Fruit fly (Drosophila melanogaster) whole organism, prepupa: Measurements from ENCODE around the gene CG31960.

Experiments used
- CG10631 ChIP-seq: fragments of 200-800 bp; sonication (Bioruptor generic); optimal IDR thresholded peaks from 2 replicates; lab custom pipeline; 2016; ENCODE audit warnings: missing biosample characterization, missing genetic modification characterization
- CG10669 ChIP-seq: fragments of 200-800 bp; sonication (Bioruptor generic); optimal IDR thresholded peaks from 3 replicates; lab custom pipeline; 2018; ENCODE audit warnings: missing biosample characterization, mild to moderate bottlenecking, missing genetic modification characterization, moderate library complexity
- CG11294 ChIP-seq: fragments of 200-800 bp; sonication (Bioruptor generic); IDR thresholded peaks from 2 replicates; pipeline ENCODE4 v1.3.6; 2022; ENCODE audit warnings: missing biosample characterization, missing genetic modification characterization
- CG11762 ChIP-seq: fragments of 200-800 bp; sonication (Bioruptor generic); optimal IDR thresholded peaks from 3 replicates; lab custom pipeline; 2016; ENCODE audit warnings: missing biosample characterization, missing genetic modification characterization; ENCODE audit not compliant: insufficient read depth
- CG11902 ChIP-seq: fragments of 200-800 bp; sonication (Bioruptor generic); optimal IDR thresholded peaks from 3 replicates; lab custom pipeline; 2016; ENCODE audit warnings: missing biosample characterization, missing genetic modification characterization
- CG15336 ChIP-seq: fragments of 200-800 bp; sonication (Bioruptor generic); IDR thresholded peaks from 2 replicates; pipeline ENCODE4 v1.3.6; 2022; ENCODE audit warnings: missing biosample characterization, missing genetic modification characterization
- CG1621 ChIP-seq: fragments of 200-800 bp; sonication (Bioruptor generic); optimal IDR thresholded peaks from 3 replicates; lab custom pipeline; 2018; ENCODE audit warnings: missing biosample characterization, mild to moderate bottlenecking, missing genetic modification characterization
- CG16779 ChIP-seq: fragments of 200-800 bp; sonication (Bioruptor generic); optimal IDR thresholded peaks from 3 replicates; lab custom pipeline; 2017; ENCODE audit warnings: missing biosample characterization, mild to moderate bottlenecking, missing genetic modification characterization
- CG3032 ChIP-seq: fragments of 200-800 bp; optimal IDR thresholded peaks from 2 replicates; lab custom pipeline; 2019; ENCODE audit warnings: missing biosample characterization, mild to moderate bottlenecking, missing genetic modification characterization, moderate library complexity
- CG31627 ChIP-seq: fragments of 200-800 bp; sonication (Bioruptor generic); optimal IDR thresholded peaks from 3 replicates; lab custom pipeline; 2016; ENCODE audit warnings: missing biosample characterization, missing genetic modification characterization
- CG32006 ChIP-seq: fragments of 200-800 bp; sonication (Bioruptor generic); optimal IDR thresholded peaks from 3 replicates; lab custom pipeline; 2017; ENCODE audit warnings: missing biosample characterization, mild to moderate bottlenecking, missing genetic modification characterization
- CG34406 ChIP-seq: fragments of 200-800 bp; sonication (Bioruptor generic); optimal IDR thresholded peaks from 3 replicates; lab custom pipeline; 2016; ENCODE audit warnings: missing biosample characterization, missing genetic modification characterization
- CG4318 ChIP-seq: fragments of 200-800 bp; sonication (Bioruptor generic); optimal IDR thresholded peaks from 3 replicates; lab custom pipeline; 2017; ENCODE audit warnings: missing biosample characterization, mild to moderate bottlenecking, missing genetic modification characterization
- CG6163 ChIP-seq: fragments of 200-800 bp; sonication (Bioruptor generic); IDR thresholded peaks from 3 replicates; pipeline ENCODE4 v1.3.6; 2022; ENCODE audit warnings: missing biosample characterization, missing genetic modification characterization
- CG6276 ChIP-seq: fragments of 200-800 bp; sonication (Bioruptor generic); optimal IDR thresholded peaks from 2 replicates; lab custom pipeline; 2017; ENCODE audit warnings: missing biosample characterization, mild to moderate bottlenecking, missing genetic modification characterization
- CG6854 ChIP-seq: fragments of 200-800 bp; sonication (Bioruptor generic); optimal IDR thresholded peaks from 2 replicates; lab custom pipeline; 2017; ENCODE audit warnings: missing biosample characterization, mild to moderate bottlenecking, missing genetic modification characterization
- CG7368 ChIP-seq: fragments of 200-800 bp; sonication (Bioruptor generic); optimal IDR thresholded peaks from 3 replicates; lab custom pipeline; 2016; ENCODE audit warnings: missing biosample characterization, missing genetic modification characterization
- CG8119 ChIP-seq: fragments of 200-800 bp; sonication (Bioruptor generic); IDR thresholded peaks from 3 replicates; pipeline ENCODE4 v1.3.6; 2022; ENCODE audit warnings: missing biosample characterization, missing genetic modification characterization
- CG8319 ChIP-seq: fragments of 200-800 bp; sonication (Bioruptor generic); optimal IDR thresholded peaks from 3 replicates; lab custom pipeline; 2016; ENCODE audit warnings: missing biosample characterization, missing genetic modification characterization
- CG8632 ChIP-seq: fragments of 200-800 bp; sonication (Bioruptor generic); optimal IDR thresholded peaks from 3 replicates; lab custom pipeline; 2016; ENCODE audit warnings: missing biosample characterization, missing genetic modification characterization
- CG9139 ChIP-seq: fragments of 200-800 bp; sonication (Bioruptor generic); optimal IDR thresholded peaks from 3 replicates; lab custom pipeline; 2017; ENCODE audit warnings: missing biosample characterization, mild to moderate bottlenecking, missing genetic modification characterization
- Eip75B ChIP-seq: fragments of 200-800 bp; sonication (Bioruptor generic); optimal IDR thresholded peaks from 3 replicates; lab custom pipeline; 2016; ENCODE audit warnings: missing biosample characterization, missing genetic modification characterization
- Eip78C ChIP-seq: fragments of 200-800 bp; sonication (Bioruptor generic); peaks from one replicate; lab custom pipeline; 2016; ENCODE audit warnings: missing biosample characterization, missing genetic modification characterization
- Eip93F ChIP-seq: fragments of 200-800 bp; sonication (Bioruptor generic); optimal IDR thresholded peaks from 2 replicates; lab custom pipeline; 2016; ENCODE audit warnings: missing biosample characterization, mild to moderate bottlenecking, missing genetic modification characterization
- Ets21C ChIP-seq: fragments of 200-800 bp; sonication (Bioruptor generic); optimal IDR thresholded peaks from 3 replicates; lab custom pipeline; 2016; ENCODE audit warnings: missing biosample characterization, missing genetic modification characterization
- Gug ChIP-seq: fragments of 200-800 bp; sonication (Bioruptor generic); IDR thresholded peaks from 2 replicates; pipeline ENCODE4 v1.3.6; 2022; ENCODE audit warnings: missing biosample characterization, missing genetic modification characterization
- Hr4 ChIP-seq: fragments of 200-800 bp; sonication (Bioruptor generic); optimal IDR thresholded peaks from 3 replicates; lab custom pipeline; 2016; ENCODE audit warnings: missing biosample characterization, missing genetic modification characterization
- Lpt ChIP-seq: fragments of 200-800 bp; sonication (Bioruptor generic); optimal IDR thresholded peaks from 3 replicates; lab custom pipeline; 2016; ENCODE audit warnings: missing biosample characterization, missing genetic modification characterization
- Met ChIP-seq: fragments of 200-800 bp; sonication (Bioruptor generic); optimal IDR thresholded peaks from 3 replicates; lab custom pipeline; 2016; ENCODE audit warnings: missing biosample characterization, missing genetic modification characterization
- OdsH ChIP-seq: fragments of 200-800 bp; sonication (Bioruptor generic); optimal IDR thresholded peaks from 3 replicates; lab custom pipeline; 2016; ENCODE audit warnings: missing biosample characterization, missing genetic modification characterization
- Smox ChIP-seq: fragments of 200-800 bp; sonication (Bioruptor generic); optimal IDR thresholded peaks from 3 replicates; lab custom pipeline; 2016; ENCODE audit warnings: missing biosample characterization, missing genetic modification characterization
- Sox102F ChIP-seq: fragments of 200-800 bp; sonication (Bioruptor generic); optimal IDR thresholded peaks from 2 replicates; lab custom pipeline; 2016; ENCODE audit warnings: missing biosample characterization, mild to moderate bottlenecking, missing genetic modification characterization
- Sox14 ChIP-seq: fragments of 200-800 bp; sonication (Bioruptor generic); optimal IDR thresholded peaks from 3 replicates; lab custom pipeline; 2016; ENCODE audit warnings: missing biosample characterization, missing genetic modification characterization
- Sox15 ChIP-seq: fragments of 200-800 bp; sonication (Bioruptor generic); optimal IDR thresholded peaks from 3 replicates; lab custom pipeline; 2016; ENCODE audit warnings: missing biosample characterization, missing genetic modification characterization
- achi ChIP-seq: fragments of 200-800 bp; sonication (Bioruptor generic); optimal IDR thresholded peaks from 3 replicates; lab custom pipeline; 2016; ENCODE audit warnings: missing biosample characterization, missing genetic modification characterization
- acj6 ChIP-seq: fragments of 200-800 bp; sonication (Bioruptor generic); optimal IDR thresholded peaks from 3 replicates; lab custom pipeline; 2016; ENCODE audit warnings: missing biosample characterization, missing genetic modification characterization
- cyc ChIP-seq: fragments of 200-800 bp; sonication (Bioruptor generic); optimal IDR thresholded peaks from 3 replicates; lab custom pipeline; 2016; ENCODE audit warnings: missing biosample characterization, missing genetic modification characterization
- dac ChIP-seq: fragments of 200-800 bp; sonication (Bioruptor generic); optimal IDR thresholded peaks from 2 replicates; lab custom pipeline; 2017; ENCODE audit warnings: missing biosample characterization, mild to moderate bottlenecking, missing genetic modification characterization
- dsx ChIP-seq: fragments of 200-800 bp; optimal IDR thresholded peaks from 3 replicates; lab custom pipeline; 2019; ENCODE audit warnings: missing biosample characterization, mild to moderate bottlenecking, missing genetic modification characterization, moderate library complexity; ENCODE audit not compliant: poor library complexity, severe bottlenecking
- eg ChIP-seq: fragments of 200-800 bp; sonication (Bioruptor generic); IDR thresholded peaks from 3 replicates; pipeline ENCODE4 v1.3.6; 2022; ENCODE audit warnings: missing biosample characterization, missing genetic modification characterization
- esn ChIP-seq: fragments of 200-800 bp; sonication (Bioruptor generic); optimal IDR thresholded peaks from 2 replicates; lab custom pipeline; 2016; ENCODE audit warnings: missing biosample characterization, mild to moderate bottlenecking, missing genetic modification characterization, moderate library complexity
- fd59A ChIP-seq: fragments of 200-800 bp; sonication (Bioruptor generic); optimal IDR thresholded peaks from 2 replicates; lab custom pipeline; 2017; ENCODE audit warnings: missing biosample characterization, mild to moderate bottlenecking, missing genetic modification characterization, missing genetic modification reagents
- fd85E ChIP-seq: fragments of 200-800 bp; sonication (Bioruptor generic); optimal IDR thresholded peaks from 3 replicates; lab custom pipeline; 2016; ENCODE audit warnings: missing biosample characterization, missing genetic modification characterization
- fkh ChIP-seq: fragments of 200-800 bp; sonication (Bioruptor generic); optimal IDR thresholded peaks from 3 replicates; lab custom pipeline; 2017; ENCODE audit warnings: missing biosample characterization, mild to moderate bottlenecking, missing genetic modification characterization, moderate library complexity
- lz ChIP-seq: fragments of 200-800 bp; sonication (Bioruptor generic); optimal IDR thresholded peaks from 3 replicates; lab custom pipeline; 2016; ENCODE audit warnings: missing biosample characterization, missing genetic modification characterization
- pdm3 ChIP-seq: fragments of 200-800 bp; sonication (Bioruptor generic); optimal IDR thresholded peaks from 3 replicates; lab custom pipeline; 2016; ENCODE audit warnings: missing biosample characterization, missing genetic modification characterization
- spab ChIP-seq: fragments of 200-800 bp; sonication (Bioruptor generic); optimal IDR thresholded peaks from 2 replicates; lab custom pipeline; 2017; ENCODE audit warnings: missing biosample characterization, mild to moderate bottlenecking, missing genetic modification characterization, missing genetic modification reagents
- svp ChIP-seq: fragments of 200-800 bp; sonication (Bioruptor generic); peaks from one replicate; lab custom pipeline; 2016; ENCODE audit warnings: missing biosample characterization, missing genetic modification characterization
- topi ChIP-seq: fragments of 200-800 bp; sonication (Bioruptor generic); optimal IDR thresholded peaks from 3 replicates; lab custom pipeline; 2016; ENCODE audit warnings: missing biosample characterization, missing genetic modification characterization
- vri ChIP-seq: fragments of 200-800 bp; sonication (Bioruptor generic); optimal IDR thresholded peaks from 3 replicates; lab custom pipeline; 2016; ENCODE audit warnings: missing biosample characterization, mild to moderate bottlenecking, missing genetic modification characterization

Gene CG31960

DNA sequence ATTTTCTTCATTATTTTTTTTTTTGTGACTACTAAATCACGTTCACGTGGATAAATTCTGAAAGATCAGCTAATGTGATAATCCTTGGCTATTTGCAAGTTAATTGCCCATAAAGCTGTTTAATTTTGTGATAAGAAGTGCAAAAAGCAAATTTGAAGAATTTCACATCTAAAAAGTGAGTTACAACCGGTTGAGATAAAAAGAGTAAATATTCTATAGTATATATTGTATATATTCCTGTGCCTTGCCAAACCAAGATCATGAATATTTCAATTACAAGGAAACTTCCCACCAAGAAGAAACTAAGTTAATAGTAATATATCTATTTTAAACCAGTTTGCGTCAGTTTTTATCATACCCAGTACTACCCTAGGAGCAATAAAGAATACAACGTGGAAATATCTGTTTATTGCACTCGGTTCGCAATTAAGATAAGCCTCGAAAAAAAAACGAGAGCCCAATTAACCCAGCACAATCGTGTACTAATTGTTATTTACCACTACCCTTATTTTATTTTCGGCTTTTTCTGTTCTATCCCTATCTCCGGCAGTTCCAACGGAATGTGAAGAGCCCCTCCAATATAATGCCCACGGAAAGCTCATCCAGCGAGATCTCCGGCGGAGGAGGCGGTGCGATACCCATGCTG, 5.5 kb upstream of the CG31960 start (continued):
- TF ChIP-seq Hr4 (no peak), Eip75B (GFP tag; lab: Kevin White, UChicago) (no peak), CG4318 (GFP tag; lab: Kevin White, UChicago) (no peak), pdm3 (GFP tag; lab: Kevin White, UChicago) (peak; percentile 2), CG6854 (GFP tag; lab: Kevin White, UChicago) (no peak), OdsH (GFP tag; lab: Kevin White, UChicago) (no peak), CG10669 (GFP tag; lab: Kevin White, UChicago) (no peak), CG6276 (GFP tag; lab: Kevin White, UChicago) (no peak), CG32006 (GFP tag; lab: Kevin White, UChicago) (peak; percentile 29), Sox15 (no peak), Sox14 (GFP tag; lab: Kevin White, UChicago) (no peak), Smox (GFP tag; lab: Kevin White, UChicago) (peak; percentile 10), cyc (GFP tag; lab: Kevin White, UChicago) (no peak), fkh (no peak), CG11294 (no peak), CG8632 (GFP tag; lab: Kevin White, UChicago) (no peak), esn (peak; percentile 38), achi (GFP tag; lab: Kevin White, UChicago) (no peak), Gug (GFP tag; lab: Robert Waterston, UW) (no peak), dac (GFP tag; lab: Kevin White, UChicago) (no peak), CG1621 (tag; lab: Kevin White, UChicago) (no peak), CG34406 (GFP tag; lab: Kevin White, UChicago) (peak; percentile 43), fd59A (no peak), CG10631 (peak; percentile 35), CG15336 (GFP tag; lab: Robert Waterston, UW) (no peak), Eip93F (GFP tag; lab: Kevin White, UChicago) (no peak), acj6 (GFP tag; lab: Kevin White, UChicago) (peak; percentile 21), spab (GFP tag; lab: Kevin White, UChicago) (no peak), CG6163 (GFP tag; lab: Robert Waterston, UW) (no peak), CG8319 (no peak), Ets21C (GFP tag; lab: Kevin White, UChicago) (no peak), CG16779 (no peak), Sox102F (no peak), CG3032 (tag; lab: Kevin White, UChicago) (no peak)

DNA sequence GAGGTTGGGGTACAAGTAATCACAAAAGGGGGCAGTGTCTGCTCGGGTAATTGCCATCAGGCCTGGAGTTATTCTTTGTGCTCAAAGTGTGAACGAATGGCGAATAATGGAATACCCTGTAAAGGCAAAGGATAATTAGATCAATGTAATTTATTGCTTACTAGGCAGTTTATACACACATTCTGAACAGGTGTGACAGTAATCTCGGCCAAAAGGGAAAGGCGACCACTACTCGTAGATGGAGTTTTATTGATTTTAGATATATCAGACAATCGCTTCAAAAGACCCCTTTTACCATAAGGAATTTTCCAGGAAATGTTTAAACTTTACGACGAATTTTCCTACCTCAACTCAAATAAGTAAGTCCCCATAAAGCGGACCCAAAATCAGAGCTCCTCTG, 4.2 kb upstream of the CG31960 start:
- no peak for TF ChIP-seq CG16779
- no peak for TF ChIP-seq spab (GFP tag; lab: Kevin White, UChicago)
- TF ChIP-seq CG8319 = no peak
- TF ChIP-seq Hr4 = no peak
- no peak for TF ChIP-seq Gug (GFP tag; lab: Robert Waterston, UW)
- peak; percentile 55 for TF ChIP-seq svp
- TF ChIP-seq CG31627 (GFP tag; lab: Kevin White, UChicago) = peak; percentile 6
- no peak for TF ChIP-seq eg (GFP tag; lab: Robert Waterston, UW)
- TF ChIP-seq Eip75B (GFP tag; lab: Kevin White, UChicago) = no peak
- no peak for TF ChIP-seq CG11294
- TF ChIP-seq pdm3 (GFP tag; lab: Kevin White, UChicago) = no peak
- TF ChIP-seq vri (GFP tag; lab: Kevin White, UChicago) = no peak
- TF ChIP-seq Met (GFP tag; lab: Kevin White, UChicago) = peak; percentile 28
- no peak for TF ChIP-seq Eip93F (GFP tag; lab: Kevin White, UChicago)
- TF ChIP-seq fd85E (GFP tag; lab: Kevin White, UChicago) = no peak
- TF ChIP-seq CG11762 (GFP tag; lab: Kevin White, UChicago) = no peak
- TF ChIP-seq topi = peak; percentile 12
- TF ChIP-seq lz = no peak
- no peak for TF ChIP-seq CG9139 (GFP tag; lab: Kevin White, UChicago)
- TF ChIP-seq fkh = no peak
- TF ChIP-seq CG8119 (GFP tag; lab: Robert Waterston, UW) = no peak
- TF ChIP-seq Ets21C (GFP tag; lab: Kevin White, UChicago) = no peak
- TF ChIP-seq CG6854 (GFP tag; lab: Kevin White, UChicago) = no peak
- TF ChIP-seq Lpt (GFP tag; lab: Kevin White, UChicago) = no peak
- TF ChIP-seq CG6276 (GFP tag; lab: Kevin White, UChicago) = no peak
- no peak for TF ChIP-seq dsx
- TF ChIP-seq CG11902 = no peak
- no peak for TF ChIP-seq fd59A
- TF ChIP-seq CG7368 (GFP tag; lab: Kevin White, UChicago) = no peak
- TF ChIP-seq Eip78C (GFP tag; lab: Kevin White, UChicago) = peak; percentile 26
- TF ChIP-seq esn = no peak
